ENCODE assay signal across 5 worm cellular contexts in the genomic region with DNA sequence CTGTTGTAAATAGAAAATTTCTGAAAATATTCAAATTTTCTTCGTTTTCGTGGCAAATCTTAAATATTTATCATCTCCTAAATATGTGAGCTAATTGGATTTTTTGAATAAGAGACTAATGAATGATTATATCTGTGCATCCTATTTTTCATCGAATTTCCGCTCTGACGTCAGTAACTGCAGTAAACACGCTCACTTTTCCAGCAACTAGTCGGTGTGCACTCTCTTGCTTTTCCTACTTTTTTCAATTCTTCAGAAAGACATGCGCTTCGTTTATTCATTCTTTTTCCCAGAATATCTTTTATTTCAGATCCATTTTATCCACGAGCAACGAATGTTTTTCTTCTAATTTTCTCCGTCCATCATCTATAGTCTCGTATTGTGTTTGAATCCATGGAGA.
TF ChIP-seq lines count a peak whose summit lies in the region.

No protein-coding gene starts in this region.

TF ChIP-seq in whole organism, L1 larva, 84 proteins besides CTCF, POLR2A, EP300 and RAD21 (continues in another document):
- TF ChIP-seq pax-3 (tag; optimal IDR thresholded peaks at IDR 0.05; lab: Kevin White, UChicago): peak; percentile 23
- TF ChIP-seq efl-3 (GFP tag; optimal IDR thresholded peaks at IDR 0.05; lab: Kevin White, UChicago): no peak
- TF ChIP-seq sox-4 (tag; optimal IDR thresholded peaks at IDR 0.05; lab: Kevin White, UChicago): peak; percentile 1
- no peak for TF ChIP-seq fkh-10 (GFP tag; optimal IDR thresholded peaks at IDR 0.05; lab: Kevin White, UChicago)
- no peak for TF ChIP-seq ceh-90 (tag; optimal IDR thresholded peaks at IDR 0.05; lab: Kevin White, UChicago)
- TF ChIP-seq swsn-7 (tag; optimal IDR thresholded peaks at IDR 0.05; lab: Kevin White, UChicago): peak; percentile 43
- TF ChIP-seq ztf-4 (tag; optimal IDR thresholded peaks at IDR 0.05; lab: Kevin White, UChicago): peak; percentile 45
- peak; percentile 71 for TF ChIP-seq fkh-8 (tag; optimal IDR thresholded peaks at IDR 0.05; lab: Kevin White, UChicago)
- no peak for TF ChIP-seq elt-2 (tag; optimal IDR thresholded peaks at IDR 0.05; lab: Kevin White, UChicago)
- TF ChIP-seq nhr-47 (tag; optimal IDR thresholded peaks at IDR 0.05; lab: Kevin White, UChicago): peak; percentile 70
- no peak for TF ChIP-seq irx-1 (tag; optimal IDR thresholded peaks at IDR 0.05; lab: Kevin White, UChicago)
- no peak for TF ChIP-seq pqm-1 (tag; optimal IDR thresholded peaks at IDR 0.05; lab: Kevin White, UChicago)
- TF ChIP-seq nhr-28 (tag; optimal IDR thresholded peaks at IDR 0.05; lab: Kevin White, UChicago): no peak
- no peak for TF ChIP-seq ces-1 (GFP tag; optimal IDR thresholded peaks at IDR 0.05; lab: Kevin White, UChicago)
- no peak for TF ChIP-seq jun-1 (tag; optimal IDR thresholded peaks at IDR 0.05; lab: Kevin White, UChicago)
- TF ChIP-seq mef-2 (tag; optimal IDR thresholded peaks at IDR 0.05; lab: Kevin White, UChicago): no peak
- TF ChIP-seq sptf-1 (tag; optimal IDR thresholded peaks at IDR 0.05; lab: Kevin White, UChicago): no peak
- TF ChIP-seq C04F5.9 (tag; optimal IDR thresholded peaks at IDR 0.05; lab: Kevin White, UChicago): no peak

TF ChIP-seq in whole organism, L2 larva, 48 proteins besides CTCF, POLR2A, EP300 and RAD21:
- TF ChIP-seq sma-9 (GFP tag; optimal IDR thresholded peaks at IDR 0.05; lab: Kevin White, UChicago) (peak; percentile 8), sma-9 (tag; optimal IDR thresholded peaks at IDR 0.05; lab: Kevin White, UChicago) (no peak), ztf-11 (tag; optimal IDR thresholded peaks at IDR 0.05; lab: Kevin White, UChicago) (no peak), nhr-6 (tag; optimal IDR thresholded peaks at IDR 0.05; lab: Kevin White, UChicago) (peak; percentile 41), C34F6.9 (tag; optimal IDR thresholded peaks at IDR 0.05; lab: Kevin White, UChicago) (peak; percentile 48), crh-2 (tag; optimal IDR thresholded peaks at IDR 0.05; lab: Kevin White, UChicago) (peak; percentile 42), lsy-2 (tag; optimal IDR thresholded peaks at IDR 0.05; lab: Kevin White, UChicago) (peak in 1 of 2 experiments; percentile 57), nhr-21 (tag; optimal IDR thresholded peaks at IDR 0.05; lab: Kevin White, UChicago) (no peak), nhr-129 (tag; optimal IDR thresholded peaks at IDR 0.05; lab: Kevin White, UChicago) (peak; percentile 2), sem-4 (tag; optimal IDR thresholded peaks at IDR 0.05; lab: Kevin White, UChicago) (no peak), unc-62 (GFP tag; optimal IDR thresholded peaks at IDR 0.05; lab: Kevin White, UChicago) (no peak)

TF ChIP-seq in whole organism, L3 larva, 47 proteins besides CTCF, POLR2A, EP300 and RAD21:
- TF ChIP-seq nhr-237 (tag; optimal IDR thresholded peaks at IDR 0.05; lab: Kevin White, UChicago) (no peak), lsy-12 (tag; optimal IDR thresholded peaks at IDR 0.05; lab: Kevin White, UChicago) (no peak), egl-27 (tag; optimal IDR thresholded peaks at IDR 0.05; lab: Kevin White, UChicago) (no peak), mdl-1 (tag; optimal IDR thresholded peaks at IDR 0.05; lab: Kevin White, UChicago) (no peak), nhr-11 (tag; optimal IDR thresholded peaks at IDR 0.05; lab: Kevin White, UChicago) (peak; percentile 32), unc-39 (tag; optimal IDR thresholded peaks at IDR 0.05; lab: Kevin White, UChicago) (no peak), ceh-28 (tag; optimal IDR thresholded peaks at IDR 0.05; lab: Kevin White, UChicago) (no peak), jun-1 (tag; optimal IDR thresholded peaks at IDR 0.05; lab: Kevin White, UChicago) (no peak), nfya-1 (tag; optimal IDR thresholded peaks at IDR 0.05; lab: Kevin White, UChicago; ENCODE audit: insufficient read depth) (peak; percentile 12)

TF ChIP-seq in whole organism, L4 larva, 104 proteins besides CTCF, POLR2A, EP300 and RAD21:
- TF ChIP-seq nhr-11 (tag; optimal IDR thresholded peaks at IDR 0.05; lab: Kevin White, UChicago) (peak; percentile 27), hmg-1.1 (GFP tag; IDR thresholded peaks at IDR 0.05; lab: Robert Waterston, UW) (0 out of 2 replicates have a peak, but pooled peaks have one; percentile 6), nhr-76 (tag; optimal IDR thresholded peaks at IDR 0.05; lab: Kevin White, UChicago) (no peak), ama-1 (optimal IDR thresholded peaks at IDR 0.05; lab: Kevin White, UChicago) (no peak), lin-38 (GFP tag; IDR thresholded peaks at IDR 0.05; lab: Robert Waterston, UW) (0 out of 2 replicates have a peak, but pooled peaks have one; percentile 13), aly-2 (tag; optimal IDR thresholded peaks at IDR 0.05; lab: Kevin White, UChicago) (no peak), zip-2 (tag; optimal IDR thresholded peaks at IDR 0.05; lab: Kevin White, UChicago) (no peak), lsy-2 (tag; optimal IDR thresholded peaks at IDR 0.05; lab: Kevin White, UChicago) (peak in 1 of 2 experiments; percentile 15), sdz-12 (GFP tag; optimal IDR thresholded peaks at IDR 0.05; lab: Kevin White, UChicago) (no peak), dve-1 (tag; optimal IDR thresholded peaks at IDR 0.05; lab: Kevin White, UChicago; ENCODE audit: insufficient read depth) (no peak), ctbp-1 (GFP tag; IDR thresholded peaks at IDR 0.05; lab: Robert Waterston, UW) (0 out of 2 replicates have a peak, but pooled peaks have one; percentile 41), F37D6.2 (tag; optimal IDR thresholded peaks at IDR 0.05; lab: Kevin White, UChicago) (peak; percentile 11), madf-5 (GFP tag; IDR thresholded peaks at IDR 0.05; lab: Robert Waterston, UW) (no peak), rbr-2 (tag; optimal IDR thresholded peaks at IDR 0.05; lab: Kevin White, UChicago) (no peak)

TF ChIP-seq in whole organism, young adult, 124 proteins besides CTCF, POLR2A, EP300 and RAD21:
- TF ChIP-seq madf-10 (tag; optimal IDR thresholded peaks at IDR 0.05; lab: Kevin White, UChicago) (no peak), nhr-80 (tag; optimal IDR thresholded peaks at IDR 0.05; lab: Kevin White, UChicago) (no peak), aptf-2 (GFP tag; conservative IDR thresholded peaks at IDR 0.05; lab: Robert Waterston, UW) (no peak), nhr-27 (tag; optimal IDR thresholded peaks at IDR 0.05; lab: Kevin White, UChicago) (no peak), ceh-58 (GFP tag; IDR thresholded peaks at IDR 0.05; lab: Robert Waterston, UW) (0 out of 2 replicates have a peak, but pooled peaks have one; percentile 65)
TF ChIP-seq in whole organism, young adult: peak in this region for 1.
